Worm (Caenorhabditis elegans) whole organism, mixed stage, embryonic: ENCODE results near the gene F46F5.7.

ENCODE experiments used
- bed-3 ChIP-seq: fragments of 200-800 bp; sonication (Bioruptor generic); optimal IDR thresholded peaks from 3 replicates; lab custom pipeline; 2018; ENCODE audit warnings: mild to moderate bottlenecking, missing genetic modification characterization, moderate library complexity, missing compliant biosample characterization
- blmp-1 ChIP-seq: fragments of 150-350 bp; optimal IDR thresholded peaks from 2 replicates; lab custom pipeline; 2014; ENCODE audit warnings: missing biosample characterization, missing genetic modification characterization
- ceh-83 ChIP-seq: fragments of 200-800 bp; sonication (Bioruptor generic); optimal IDR thresholded peaks from 2 replicates; lab custom pipeline; 2018; ENCODE audit warnings: mild to moderate bottlenecking, missing genetic modification characterization, missing compliant biosample characterization
- ces-1 ChIP-seq: fragments of 150-350 bp; optimal IDR thresholded peaks from 2 replicates; lab custom pipeline; 2014; ENCODE audit warnings: missing biosample characterization, missing genetic modification reagents, missing genetic modification characterization
- cnd-1 ChIP-seq: fragments of 200-800 bp; sonication (Bioruptor generic); optimal IDR thresholded peaks from 2 replicates; lab custom pipeline; 2018; ENCODE audit warnings: mild to moderate bottlenecking, missing genetic modification characterization, missing compliant biosample characterization
- drap-1 ChIP-seq: fragments of 200-800 bp; sonication (Bioruptor generic); optimal IDR thresholded peaks from 3 replicates; lab custom pipeline; 2018; ENCODE audit warnings: mild to moderate bottlenecking, missing genetic modification characterization, missing compliant biosample characterization
- elt-1 ChIP-seq: sonication (generic microtip); optimal IDR thresholded peaks from 2 replicates; lab custom pipeline; 2017; ENCODE audit warnings: missing genetic modification characterization, mild to moderate bottlenecking, missing compliant biosample characterization, antibody characterized with exemption, moderate library complexity, borderline replicate concordance; ENCODE audit not compliant: insufficient read depth
- elt-3 ChIP-seq: fragments of 150-350 bp; optimal IDR thresholded peaks from 2 replicates; lab custom pipeline; 2014; ENCODE audit warnings: missing biosample characterization, missing genetic modification characterization
- ham-2 ChIP-seq: fragments of 200-800 bp; sonication (Bioruptor generic); optimal IDR thresholded peaks from 2 replicates; lab custom pipeline; 2018; ENCODE audit warnings: mild to moderate bottlenecking, missing genetic modification characterization, missing compliant biosample characterization
- hlh-1 ChIP-seq: fragments of 150-350 bp; optimal IDR thresholded peaks from 2 replicates; lab custom pipeline; 2014; ENCODE audit warnings: missing biosample characterization, missing genetic modification reagents, missing genetic modification characterization
- lin-13 ChIP-seq: fragments of 150-350 bp; optimal IDR thresholded peaks from 2 replicates; lab custom pipeline; 2014; ENCODE audit warnings: missing biosample characterization, missing genetic modification characterization
- lin-32 ChIP-seq: fragments of 200-800 bp; sonication (Bioruptor generic); optimal IDR thresholded peaks from 2 replicates; lab custom pipeline; 2018; ENCODE audit warnings: mild to moderate bottlenecking, missing genetic modification characterization, missing compliant biosample characterization
- lsy-2 ChIP-seq: fragments of 150-350 bp; optimal IDR thresholded peaks from 2 replicates; lab custom pipeline; 2014; ENCODE audit warnings: missing biosample characterization, missing genetic modification characterization
- mab-5 ChIP-seq: fragments of 150-350 bp; optimal IDR thresholded peaks from 2 replicates; lab custom pipeline; 2014; ENCODE audit warnings: missing biosample characterization, missing genetic modification characterization
- mep-1 ChIP-seq: fragments of 150-350 bp; optimal IDR thresholded peaks from 2 replicates; lab custom pipeline; 2017; ENCODE audit warnings: missing biosample characterization, missing genetic modification reagents, missing genetic modification characterization, inconsistent platforms
- mls-2 ChIP-seq: sonication (generic microtip); optimal IDR thresholded peaks from 2 replicates; lab custom pipeline; 2016; ENCODE audit warnings: mild to moderate bottlenecking, missing genetic modification characterization, moderate library complexity, missing compliant biosample characterization
- nhr-12 ChIP-seq: fragments of 150-350 bp; optimal IDR thresholded peaks from 2 replicates; lab custom pipeline; 2014; ENCODE audit warnings: missing biosample characterization, missing genetic modification characterization
- nhr-2 ChIP-seq: fragments of 150-350 bp; optimal IDR thresholded peaks from 2 replicates; lab custom pipeline; 2014; ENCODE audit warnings: missing biosample characterization, missing genetic modification characterization
- nhr-28 ChIP-seq: fragments of 150-350 bp; optimal IDR thresholded peaks from 2 replicates; lab custom pipeline; 2014; ENCODE audit warnings: missing biosample characterization, missing genetic modification characterization
- pha-4 ChIP-seq: fragments of 150-350 bp; optimal IDR thresholded peaks from 2 replicates; lab custom pipeline; 2018; ENCODE audit warnings: missing biosample characterization, missing genetic modification reagents, missing genetic modification characterization
- sem-2 ChIP-seq: fragments of 200-800 bp; sonication (Bioruptor generic); optimal IDR thresholded peaks from 2 replicates; lab custom pipeline; 2018; ENCODE audit warnings: mild to moderate bottlenecking, missing genetic modification characterization, missing compliant biosample characterization
- snpc-4 ChIP-seq: fragments of 150-350 bp; optimal IDR thresholded peaks from 2 replicates; lab custom pipeline; 2014; ENCODE audit warnings: missing biosample characterization, missing genetic modification characterization
- sptf-1 ChIP-seq: sonication (generic microtip); optimal IDR thresholded peaks from 2 replicates; lab custom pipeline; 2017; ENCODE audit warnings: mild to moderate bottlenecking, missing genetic modification characterization, moderate library complexity, missing compliant biosample characterization
- tbx-8 ChIP-seq: fragments of 200-800 bp; sonication (Bioruptor generic); optimal IDR thresholded peaks from 2 replicates; lab custom pipeline; 2018; ENCODE audit warnings: mild to moderate bottlenecking, missing genetic modification characterization, moderate library complexity, missing compliant biosample characterization
- unc-120 ChIP-seq: sonication (generic microtip); optimal IDR thresholded peaks from 2 replicates; lab custom pipeline; 2017; ENCODE audit warnings: missing genetic modification characterization, missing compliant biosample characterization; ENCODE audit not compliant: poor library complexity, severe bottlenecking
- unc-39 ChIP-seq: fragments of 150-350 bp; optimal IDR thresholded peaks from 2 replicates; lab custom pipeline; 2014; ENCODE audit warnings: missing biosample characterization, missing genetic modification characterization
- unc-62 ChIP-seq: fragments of 150-350 bp; optimal IDR thresholded peaks from 2 replicates; lab custom pipeline; 2014; ENCODE audit warnings: missing biosample characterization, missing genetic modification reagents, missing genetic modification characterization
- zip-8 ChIP-seq: fragments of 150-350 bp; optimal IDR thresholded peaks from 2 replicates; lab custom pipeline; 2014; ENCODE audit warnings: missing biosample characterization, missing genetic modification characterization
- ztf-11 ChIP-seq: fragments of 150-350 bp; optimal IDR thresholded peaks from 2 replicates; lab custom pipeline; 2014; ENCODE audit warnings: missing biosample characterization, missing genetic modification characterization

F46F5.7 gene

DNA sequence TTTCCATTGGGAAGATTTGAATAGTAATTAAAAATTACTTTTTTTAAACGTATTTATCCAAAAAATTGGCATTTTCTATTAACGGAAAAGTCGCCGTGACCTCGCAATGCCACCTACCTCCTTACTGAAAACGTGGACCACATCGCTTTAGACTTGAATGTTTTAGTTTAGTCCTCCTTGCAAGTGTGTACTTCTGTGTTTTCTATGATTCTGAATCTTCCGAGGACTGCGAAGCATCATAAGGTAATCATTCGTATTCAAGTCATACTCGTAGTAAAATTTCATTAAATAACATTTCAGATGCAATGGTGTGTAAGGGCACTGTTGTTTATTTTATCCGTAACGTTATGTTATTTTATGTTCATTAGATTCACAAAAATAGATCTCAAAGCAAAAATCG lies 12.0 kb downstream of the F46F5.7 start, which contains the start of gene F46F5.11:
Gene F46F5.11 (plus strand): TSS at position 301 of the 400 bp plus-strand sequence.
- no peak for TF ChIP-seq lin-32 (GFP tag; lab: Kevin White, UChicago)
- TF ChIP-seq unc-62 (GFP tag; lab: Kevin White, UChicago): no peak
- TF ChIP-seq bed-3 (GFP tag; lab: Kevin White, UChicago): no peak
- no peak for TF ChIP-seq unc-120 (tag; lab: Kevin White, UChicago)
- no peak for TF ChIP-seq unc-39
- TF ChIP-seq nhr-12 (tag; lab: Kevin White, UChicago): no peak
- TF ChIP-seq ham-2 (GFP tag; lab: Kevin White, UChicago): no peak
- no peak for TF ChIP-seq sem-2 (GFP tag; lab: Kevin White, UChicago)
- TF ChIP-seq cnd-1 (tag; lab: Kevin White, UChicago): no peak
- TF ChIP-seq hlh-1 (tag; lab: Kevin White, UChicago): no peak
- TF ChIP-seq tbx-8: no peak
- no peak for TF ChIP-seq mab-5
- no peak for TF ChIP-seq pha-4 (tag; lab: Kevin White, UChicago)
- no peak for TF ChIP-seq mls-2 (tag; lab: Kevin White, UChicago)
- TF ChIP-seq nhr-28 (tag; lab: Kevin White, UChicago): no peak

DNA sequence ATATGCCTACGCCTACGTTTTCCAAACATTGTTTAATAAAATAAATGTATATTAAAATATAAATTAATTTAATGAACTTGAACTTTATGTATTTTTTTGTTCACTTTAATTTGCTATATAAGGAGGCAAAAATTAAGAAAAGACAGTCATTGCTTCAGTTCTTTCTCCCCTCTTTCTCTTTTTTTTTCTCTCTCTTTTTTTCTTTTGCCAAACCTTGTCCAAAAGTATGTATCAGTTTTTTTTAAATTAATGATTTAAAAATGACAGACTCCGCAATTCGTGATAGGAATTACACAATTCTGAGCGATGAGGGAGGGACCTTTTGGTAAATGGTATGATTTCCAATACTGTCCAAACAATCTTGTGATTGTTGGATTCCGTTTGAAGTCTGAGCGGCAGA lies 17.4 kb downstream of the F46F5.7 start, which contains the start of gene F46F5.13:
Gene F46F5.13 (plus strand): TSS at position 301 of the 400 bp plus-strand sequence.
- TF ChIP-seq mls-2 (tag; lab: Kevin White, UChicago) (no peak), drap-1 (GFP tag; lab: Kevin White, UChicago) (no peak), cnd-1 (tag; lab: Kevin White, UChicago) (no peak), unc-62 (GFP tag; lab: Kevin White, UChicago) (no peak), lin-32 (GFP tag; lab: Kevin White, UChicago) (no peak), sem-2 (GFP tag; lab: Kevin White, UChicago) (no peak), mep-1 (tag; lab: Kevin White, UChicago) (no peak), unc-39 (no peak), ceh-83 (no peak), sptf-1 (tag; lab: Kevin White, UChicago) (no peak), nhr-28 (tag; lab: Kevin White, UChicago) (no peak), elt-1 (tag; lab: Kevin White, UChicago) (no peak)

ce11 chrII:799700-800099 lies 20.7 kb downstream of the F46F5.7 start, which contains the start of gene F46F5.14:
Gene F46F5.14 (plus strand): TSS chrII:800000.
- TF ChIP-seq mls-2 (tag; lab: Kevin White, UChicago) (no peak), elt-1 (tag; lab: Kevin White, UChicago) (no peak), bed-3 (GFP tag; lab: Kevin White, UChicago) (no peak), ztf-11 (tag; lab: Kevin White, UChicago) (no peak), sem-2 (GFP tag; lab: Kevin White, UChicago) (no peak), lin-32 (GFP tag; lab: Kevin White, UChicago) (no peak), nhr-12 (tag; lab: Kevin White, UChicago) (no peak), zip-8 (tag; lab: Kevin White, UChicago) (no peak), blmp-1 (no peak)

ce11 chrII:797445-797844 lies 23.0 kb downstream of the F46F5.7 start:
- TF ChIP-seq mab-5 (no peak), bed-3 (GFP tag; lab: Kevin White, UChicago) (no peak), blmp-1 (no peak)
- TF ChIP-seq, all 35 proteins: peak for 0

DNA sequence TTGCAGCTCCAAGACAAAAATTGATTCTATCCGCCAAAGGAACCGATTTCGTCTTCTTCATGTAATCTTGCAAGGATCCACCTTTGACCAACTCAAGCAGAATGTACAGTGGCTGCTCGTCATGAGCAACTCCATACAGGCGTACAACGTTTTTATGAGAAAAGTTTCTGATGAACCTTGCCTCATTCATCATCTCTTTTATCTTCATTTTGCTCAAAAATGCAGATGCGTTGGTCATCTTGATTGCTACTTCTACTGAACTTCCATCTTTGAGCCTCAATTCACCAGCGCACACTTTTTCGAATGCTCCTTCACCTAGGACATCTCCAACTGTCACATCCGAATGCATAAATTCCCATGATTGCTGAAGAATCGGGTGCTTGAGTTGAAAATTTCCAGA lies 23.5 kb downstream of the F46F5.7 start:
- TF ChIP-seq cnd-1 (tag; lab: Kevin White, UChicago): no peak
- TF ChIP-seq ces-1 (GFP tag; lab: Kevin White, UChicago): no peak
- no peak for TF ChIP-seq snpc-4 (tag; lab: Kevin White, UChicago)
- no peak for TF ChIP-seq mep-1 (tag; lab: Kevin White, UChicago)
- no peak for TF ChIP-seq elt-1 (tag; lab: Kevin White, UChicago)
- no peak for TF ChIP-seq lsy-2 (tag; lab: Kevin White, UChicago)
- TF ChIP-seq lin-13 (tag; lab: Kevin White, UChicago): no peak
- TF ChIP-seq nhr-2 (tag; lab: Kevin White, UChicago): no peak
- no peak for TF ChIP-seq unc-62 (GFP tag; lab: Kevin White, UChicago)
- TF ChIP-seq elt-3 (tag; lab: Kevin White, UChicago): no peak
